Worm (Caenorhabditis elegans): ENCODE measurements around the gene fkb-1.

DNA sequence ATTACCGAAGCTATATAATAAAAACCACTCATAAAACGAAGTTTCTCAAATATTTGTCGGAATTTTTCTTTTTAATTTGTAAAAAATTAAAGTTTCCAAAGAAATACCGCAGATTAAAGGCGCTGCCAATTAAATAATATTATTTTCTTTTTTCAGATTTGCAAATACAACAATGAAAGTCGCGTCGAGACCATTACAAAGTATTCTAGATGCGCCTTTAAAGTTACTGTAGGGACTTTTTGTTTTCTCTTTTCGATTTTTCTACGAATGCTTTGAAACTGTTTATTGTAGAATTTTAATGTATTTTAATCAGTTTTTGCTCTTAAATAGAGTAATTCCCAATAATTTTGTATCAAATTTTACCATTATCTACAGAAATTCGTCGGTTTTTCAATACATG, 1.8 kb downstream of the fkb-1 start:
- no peak for TF ChIP-seq lin-39 (tag; optimal IDR thresholded peaks at IDR 0.05)
- TF ChIP-seq nhr-76 (tag; optimal IDR thresholded peaks at IDR 0.05), result no peak
- no peak for TF ChIP-seq fkh-2 (tag; optimal IDR thresholded peaks at IDR 0.05)
- TF ChIP-seq ztf-11 (tag; optimal IDR thresholded peaks at IDR 0.05), result no peak
- TF ChIP-seq nhr-25 (tag; optimal IDR thresholded peaks at IDR 0.05), result no peak
- TF ChIP-seq ztf-4 (tag; optimal IDR thresholded peaks at IDR 0.05), result no peak
- no peak for TF ChIP-seq elt-1 (tag; optimal IDR thresholded peaks at IDR 0.05)
- no peak for TF ChIP-seq ceh-16 (tag; optimal IDR thresholded peaks at IDR 0.05)
- TF ChIP-seq snpc-4 (tag; optimal IDR thresholded peaks at IDR 0.05), result no peak
- no peak for TF ChIP-seq unc-62 (GFP tag; optimal IDR thresholded peaks at IDR 0.05)

Data from whole organism, L3 larva.